Worm (Caenorhabditis elegans) whole organism, late embryonic: ENCODE data around the gene T27F7.12.

Source experiments
- C08G9.2 ChIP-seq: sonication (generic microtip); optimal IDR thresholded peaks from 2 replicates; lab custom pipeline; 2016; ENCODE audit warnings: mild to moderate bottlenecking, missing genetic modification characterization, moderate library complexity, missing compliant biosample characterization
- F13H6.1 ChIP-seq: sonication (generic microtip); optimal IDR thresholded peaks from 2 replicates; lab custom pipeline; 2016; ENCODE audit warnings: missing genetic modification characterization, missing compliant biosample characterization
- K02D7.2 ChIP-seq: sonication (generic microtip); optimal IDR thresholded peaks from 2 replicates; lab custom pipeline; 2017; ENCODE audit warnings: mild to moderate bottlenecking, missing genetic modification characterization, missing compliant biosample characterization
- K09A11.1 ChIP-seq: sonication (generic microtip); optimal IDR thresholded peaks from 2 replicates; lab custom pipeline; 2017; ENCODE audit warnings: antibody characterized with exemption, mild to moderate bottlenecking, missing genetic modification characterization, missing compliant biosample characterization; ENCODE audit not compliant: insufficient read depth
- ahr-1 ChIP-seq: sonication (generic microtip); optimal IDR thresholded peaks from 2 replicates; lab custom pipeline; 2016; ENCODE audit warnings: missing genetic modification characterization, missing compliant biosample characterization
- ama-1 ChIP-seq: fragments of 150-350 bp; optimal IDR thresholded peaks from 2 replicates; lab custom pipeline; 2014
- ceh-14 ChIP-seq: sonication (generic microtip); optimal IDR thresholded peaks from 2 replicates; lab custom pipeline; 2016; ENCODE audit warnings: missing genotype, missing genetic modification characterization, missing compliant biosample characterization
- ceh-18 ChIP-seq: sonication (generic microtip); optimal IDR thresholded peaks from 2 replicates; lab custom pipeline; 2016; ENCODE audit warnings: missing genetic modification characterization, missing compliant biosample characterization
- ceh-31 ChIP-seq: sonication (generic microtip); optimal IDR thresholded peaks from 2 replicates; lab custom pipeline; 2016; ENCODE audit warnings: missing genetic modification characterization, missing compliant biosample characterization
- ceh-34 ChIP-seq: sonication (generic microtip); optimal IDR thresholded peaks from 2 replicates; lab custom pipeline; 2016; ENCODE audit warnings: mild to moderate bottlenecking, missing genetic modification characterization, missing compliant biosample characterization
- ceh-45 ChIP-seq: fragments of 200-800 bp; sonication (Bioruptor generic); IDR thresholded peaks from 2 replicates; pipeline ENCODE4 v1.3.6; 2022; ENCODE audit warnings: missing genetic modification reagents, missing genetic modification characterization, missing compliant biosample characterization
- ceh-48 ChIP-seq: sonication (generic microtip); optimal IDR thresholded peaks from 2 replicates; lab custom pipeline; 2016; ENCODE audit warnings: missing genetic modification characterization, inconsistent platforms, missing compliant biosample characterization
- ceh-6 ChIP-seq: fragments of 200-800 bp; sonication (Bioruptor generic); optimal IDR thresholded peaks from 2 replicates; lab custom pipeline; 2018; ENCODE audit warnings: mild to moderate bottlenecking, missing genetic modification characterization, missing compliant biosample characterization
- che-1 ChIP-seq: sonication (generic microtip); optimal IDR thresholded peaks from 2 replicates; lab custom pipeline; 2016; ENCODE audit warnings: mild to moderate bottlenecking, missing genetic modification characterization, missing compliant biosample characterization
- elt-2 ChIP-seq: sonication (generic microtip); optimal IDR thresholded peaks from 2 replicates; lab custom pipeline; 2016; ENCODE audit warnings: missing genetic modification reagents, missing genetic modification characterization, missing compliant biosample characterization
- ets-4 ChIP-seq: sonication (generic microtip); optimal IDR thresholded peaks from 2 replicates; lab custom pipeline; 2016; ENCODE audit warnings: missing genetic modification characterization, missing compliant biosample characterization
- fax-1 ChIP-seq: sonication (generic microtip); optimal IDR thresholded peaks from 2 replicates; lab custom pipeline; 2016; ENCODE audit warnings: missing genotype, missing genetic modification characterization, missing compliant biosample characterization
- fkh-10 ChIP-seq: fragments of 150-350 bp; optimal IDR thresholded peaks from 2 replicates; lab custom pipeline; 2014; ENCODE audit warnings: missing biosample characterization, missing genetic modification reagents, missing genetic modification characterization
- hlh-13 ChIP-seq: fragments of 200-800 bp; sonication (Bioruptor generic); optimal IDR thresholded peaks from 2 replicates; lab custom pipeline; 2018; ENCODE audit warnings: mild to moderate bottlenecking, missing genetic modification characterization, missing compliant biosample characterization
- hlh-15 ChIP-seq: sonication (generic microtip); optimal IDR thresholded peaks from 2 replicates; lab custom pipeline; 2016; ENCODE audit warnings: missing genetic modification characterization, missing compliant biosample characterization
- hlh-30 ChIP-seq: sonication (generic microtip); optimal IDR thresholded peaks from 2 replicates; lab custom pipeline; 2017; ENCODE audit warnings: antibody characterized with exemption, missing genetic modification characterization, missing compliant biosample characterization; ENCODE audit not compliant: insufficient read depth
- hlh-6 ChIP-seq: sonication (generic microtip); optimal IDR thresholded peaks from 2 replicates; lab custom pipeline; 2016; ENCODE audit warnings: missing genotype, missing genetic modification characterization, missing compliant biosample characterization
- lin-11 ChIP-seq: fragments of 200-800 bp; sonication (Bioruptor generic); optimal IDR thresholded peaks from 2 replicates; lab custom pipeline; 2018; ENCODE audit warnings: mild to moderate bottlenecking, missing genetic modification characterization, missing compliant biosample characterization
- madf-2 ChIP-seq: sonication (generic microtip); optimal IDR thresholded peaks from 2 replicates; lab custom pipeline; 2017; ENCODE audit warnings: missing genetic modification characterization, missing compliant biosample characterization
- mec-3 ChIP-seq: sonication (generic microtip); optimal IDR thresholded peaks from 2 replicates; lab custom pipeline; 2016; ENCODE audit warnings: borderline replicate concordance, missing genetic modification characterization, missing compliant biosample characterization
- nfya-1 ChIP-seq: sonication (generic microtip); optimal IDR thresholded peaks from 2 replicates; lab custom pipeline; 2017; ENCODE audit warnings: missing genetic modification characterization, mild to moderate bottlenecking, missing compliant biosample characterization, antibody characterized with exemption, moderate library complexity
- nhr-11 ChIP-seq: fragments of 150-350 bp; optimal IDR thresholded peaks from 2 replicates; lab custom pipeline; 2014; ENCODE audit warnings: missing biosample characterization, missing genetic modification characterization
- nhr-232 ChIP-seq: sonication (generic microtip); optimal IDR thresholded peaks from 2 replicates; lab custom pipeline; 2016; ENCODE audit warnings: missing genetic modification characterization, missing compliant biosample characterization
- odd-2 ChIP-seq: sonication (generic microtip); optimal IDR thresholded peaks from 2 replicates; lab custom pipeline; 2017; ENCODE audit warnings: antibody characterized with exemption, mild to moderate bottlenecking, missing genetic modification characterization, missing compliant biosample characterization
- pag-3 ChIP-seq: sonication (generic microtip); optimal IDR thresholded peaks from 2 replicates; lab custom pipeline; 2016; ENCODE audit warnings: missing compliant biosample characterization, missing genetic modification characterization, borderline replicate concordance
- pat-9 ChIP-seq: fragments of 200-800 bp; sonication (Bioruptor generic); optimal IDR thresholded peaks from 2 replicates; lab custom pipeline; 2018; ENCODE audit warnings: mild to moderate bottlenecking, missing genetic modification characterization, moderate library complexity, missing compliant biosample characterization
- pax-1 ChIP-seq: fragments of 150-350 bp; optimal IDR thresholded peaks from 2 replicates; lab custom pipeline; 2014; ENCODE audit warnings: missing biosample characterization, missing genetic modification characterization
- pha-2 ChIP-seq: sonication (generic microtip); optimal IDR thresholded peaks from 2 replicates; lab custom pipeline; 2017; ENCODE audit warnings: mild to moderate bottlenecking, missing genetic modification characterization, missing compliant biosample characterization
- pqm-1 ChIP-seq: sonication (generic microtip); optimal IDR thresholded peaks from 2 replicates; lab custom pipeline; 2016; ENCODE audit warnings: missing genetic modification characterization, missing compliant biosample characterization
- pros-1 ChIP-seq: fragments of 150-350 bp; optimal IDR thresholded peaks from 2 replicates; lab custom pipeline; 2014; ENCODE audit warnings: missing biosample characterization, missing genetic modification reagents, missing genetic modification characterization
- ref-2 ChIP-seq: sonication (generic microtip); optimal IDR thresholded peaks from 2 replicates; lab custom pipeline; 2016; ENCODE audit warnings: missing genetic modification characterization, missing compliant biosample characterization
- sox-2 ChIP-seq: fragments of 200-800 bp; sonication (Bioruptor generic); IDR thresholded peaks from 2 replicates; pipeline ENCODE4 v1.3.6; 2022; ENCODE audit warnings: missing genetic modification reagents, missing genetic modification characterization, missing compliant biosample characterization
- sox-4 ChIP-seq: sonication (generic microtip); optimal IDR thresholded peaks from 2 replicates; lab custom pipeline; 2017; ENCODE audit warnings: mild to moderate bottlenecking, missing genetic modification characterization, inconsistent platforms, missing compliant biosample characterization
- syd-9 ChIP-seq: sonication (generic microtip); optimal IDR thresholded peaks from 2 replicates; lab custom pipeline; 2016; ENCODE audit warnings: mild to moderate bottlenecking, missing genetic modification characterization, moderate library complexity, missing compliant biosample characterization
- tbx-2 ChIP-seq: sonication (generic microtip); optimal IDR thresholded peaks from 2 replicates; lab custom pipeline; 2016; ENCODE audit warnings: missing genetic modification characterization, missing compliant biosample characterization
- tbx-7 ChIP-seq: sonication (generic microtip); optimal IDR thresholded peaks from 2 replicates; lab custom pipeline; 2016; ENCODE audit warnings: missing genotype, missing genetic modification characterization, missing compliant biosample characterization
- unc-42 ChIP-seq: sonication (generic microtip); optimal IDR thresholded peaks from 2 replicates; lab custom pipeline; 2016; ENCODE audit warnings: missing genotype, missing genetic modification characterization, missing compliant biosample characterization
- unc-86 ChIP-seq: sonication (generic microtip); optimal IDR thresholded peaks from 2 replicates; lab custom pipeline; 2016; ENCODE audit warnings: missing genetic modification characterization, missing compliant biosample characterization
- zip-5 ChIP-seq: sonication (generic microtip); optimal IDR thresholded peaks from 2 replicates; lab custom pipeline; 2016; ENCODE audit warnings: missing genetic modification characterization, missing compliant biosample characterization
- ztf-16 ChIP-seq: sonication (generic microtip); optimal IDR thresholded peaks from 2 replicates; lab custom pipeline; 2017; ENCODE audit warnings: missing genetic modification characterization, missing compliant biosample characterization

T27F7.12 gene

ce11 chrII:5016977-5017585 lies 27.2 kb downstream of the T27F7.12 start:
- TF ChIP-seq sox-4 (peak; percentile 47), tbx-2 (tag; lab: Kevin White, UChicago) (peak; percentile 54), ref-2 (tag; lab: Kevin White, UChicago) (no peak), hlh-15 (tag; lab: Kevin White, UChicago) (no peak), ahr-1 (no peak), ets-4 (tag; lab: Kevin White, UChicago) (peak; percentile 20), ceh-14 (tag; lab: Kevin White, UChicago) (peak; percentile 31), hlh-30 (no peak), F13H6.1 (tag; lab: Kevin White, UChicago) (peak; percentile 25), ceh-48 (peak; percentile 55), K02D7.2 (tag; lab: Kevin White, UChicago) (no peak), che-1 (no peak), unc-42 (peak; percentile 80), lin-11 (tag; lab: Kevin White, UChicago) (no peak), pros-1 (tag; lab: Kevin White, UChicago) (no peak), syd-9 (no peak), pag-3 (no peak), sox-2 (no peak), pax-1 (tag; lab: Kevin White, UChicago) (no peak), C08G9.2 (tag; lab: Kevin White, UChicago) (peak; percentile 24), pha-2 (tag; lab: Kevin White, UChicago) (no peak), madf-2 (tag; lab: Kevin White, UChicago) (peak; percentile 36), nhr-11 (tag; lab: Kevin White, UChicago) (no peak), hlh-13 (no peak), fkh-10 (GFP tag; lab: Kevin White, UChicago) (no peak), pqm-1 (no peak), odd-2 (tag; lab: Kevin White, UChicago) (no peak), zip-5 (tag; lab: Kevin White, UChicago) (no peak), ceh-45 (no peak), ztf-16 (tag; lab: Kevin White, UChicago) (no peak), nfya-1 (tag; lab: Kevin White, UChicago) (peak; percentile 69), elt-2 (no peak), ceh-6 (GFP tag; lab: Kevin White, UChicago) (no peak), ceh-31 (tag; lab: Kevin White, UChicago) (peak; percentile 79), mec-3 (tag; lab: Kevin White, UChicago) (no peak), ceh-18 (tag; lab: Kevin White, UChicago) (peak; percentile 47), pat-9 (tag; lab: Kevin White, UChicago) (no peak), unc-86 (no peak), ama-1 (lab: Kevin White, UChicago) (no peak), nhr-232 (tag; lab: Kevin White, UChicago) (no peak), tbx-7 (tag; lab: Kevin White, UChicago) (no peak), hlh-6 (tag; lab: Kevin White, UChicago) (peak; percentile 16), ceh-34 (tag; lab: Kevin White, UChicago) (peak; percentile 27), K09A11.1 (tag; lab: Kevin White, UChicago) (no peak), fax-1 (tag; lab: Kevin White, UChicago) (no peak)
- TF ChIP-seq, all 69 proteins: peak for 14
